Worm (Caenorhabditis elegans) whole organism, L2 larva: ENCODE results near the gene F28H7.2.

Experiments used
- ZK546.5 ChIP-seq: sonication (generic microtip); optimal IDR thresholded peaks from 2 replicates; lab custom pipeline; 2017; ENCODE audit warnings: missing biosample characterization, missing genetic modification characterization
- aly-2 ChIP-seq: fragments of 150-350 bp; optimal IDR thresholded peaks from 2 replicates; lab custom pipeline; 2014; ENCODE audit warnings: missing biosample characterization, missing genetic modification characterization
- lin-13 ChIP-seq: fragments of 150-350 bp; optimal IDR thresholded peaks from 2 replicates; lab custom pipeline; 2014; ENCODE audit warnings: missing biosample characterization, missing genetic modification reagents, missing genetic modification characterization
- nhr-11 ChIP-seq: fragments of 150-350 bp; optimal IDR thresholded peaks from 2 replicates; lab custom pipeline; 2014; ENCODE audit warnings: missing biosample characterization, missing genetic modification characterization
- nhr-23 ChIP-seq: fragments of 150-350 bp; optimal IDR thresholded peaks from 2 replicates; lab custom pipeline; 2014; ENCODE audit warnings: missing biosample characterization, missing genetic modification reagents, missing genetic modification characterization
- unc-39 ChIP-seq: fragments of 150-350 bp; optimal IDR thresholded peaks from 2 replicates; lab custom pipeline; 2014; ENCODE audit warnings: missing biosample characterization, missing genetic modification characterization
- ztf-11 ChIP-seq: sonication (generic microtip); optimal IDR thresholded peaks from 2 replicates; lab custom pipeline; 2017; ENCODE audit warnings: missing biosample characterization, missing genetic modification characterization

ce11 chrV:10771390-10771789, 23.7 kb downstream of the F28H7.2 start, which contains the start of gene D1054.3:
- TF ChIP-seq aly-2 (tag; lab: Kevin White, UChicago) (no peak), nhr-11 (no peak), lin-13 (GFP tag; lab: Kevin White, UChicago) (no peak), ZK546.5 (tag; lab: Kevin White, UChicago) (no peak), ztf-11 (tag; lab: Kevin White, UChicago) (no peak), nhr-23 (tag; lab: Kevin White, UChicago) (no peak), unc-39 (no peak)
